Worm (Caenorhabditis elegans) whole organism, young adult: ENCODE results near the gene gtf-2E2.

Experiments used
- B0019.2 ChIP-seq: fragments of 200-800 bp; sonication (Bioruptor generic); conservative IDR thresholded peaks from 2 replicates; pipeline ENCODE4 v1.3.6; 2022; ENCODE audit warnings: missing genetic modification reagents, missing genetic modification characterization, missing compliant biosample characterization
- B0035.1 ChIP-seq: sonication (generic microtip); optimal IDR thresholded peaks from 2 replicates; lab custom pipeline; 2016; ENCODE audit warnings: missing genetic modification characterization, mild to moderate bottlenecking, missing compliant biosample characterization, missing genotype, missing genetic modification reagents
- B0336.3 ChIP-seq: fragments of 200-800 bp; sonication (Bioruptor generic); IDR thresholded peaks from 2 replicates; pipeline ENCODE4 v1.3.6; 2022; ENCODE audit warnings: missing genetic modification characterization, missing compliant biosample characterization
- C17E4.6 ChIP-seq: fragments of 200-800 bp; sonication (Bioruptor generic); IDR thresholded peaks from 2 replicates; pipeline ENCODE4 v1.3.6; 2022; ENCODE audit warnings: missing genetic modification reagents, missing genetic modification characterization, missing compliant biosample characterization
- F22D6.2 ChIP-seq: sonication (generic microtip); optimal IDR thresholded peaks from 2 replicates; lab custom pipeline; 2016; ENCODE audit warnings: mild to moderate bottlenecking, missing genetic modification characterization, missing compliant biosample characterization
- F49E8.2 ChIP-seq: sonication (generic microtip); optimal IDR thresholded peaks from 3 replicates; lab custom pipeline; 2017; ENCODE audit warnings: missing genetic modification characterization, mild to moderate bottlenecking, missing compliant biosample characterization, antibody characterized with exemption, moderate library complexity; ENCODE audit not compliant: insufficient read depth
- F57C9.4 ChIP-seq: sonication (generic microtip); optimal IDR thresholded peaks from 2 replicates; lab custom pipeline; 2017; ENCODE audit warnings: mild to moderate bottlenecking, missing genetic modification characterization, missing compliant biosample characterization
- K12H6.12 ChIP-seq: fragments of 200-800 bp; sonication (Bioruptor generic); optimal IDR thresholded peaks from 2 replicates; lab custom pipeline; 2018; ENCODE audit warnings: mild to moderate bottlenecking, missing genetic modification characterization, missing compliant biosample characterization
- T07F8.4 ChIP-seq: sonication (generic microtip); optimal IDR thresholded peaks from 2 replicates; lab custom pipeline; 2016; ENCODE audit warnings: mild to moderate bottlenecking, missing genetic modification characterization, moderate library complexity, missing compliant biosample characterization
- ama-1 ChIP-seq, 3 experiments: fragments of 150-350 bp in 1 of 3; sonication (generic microtip) in 2 of 3; optimal IDR thresholded peaks; 2 replicates each; lab custom pipeline; 2014 to 2018; ENCODE audit warnings: missing biosample characterization in 2 of 3, missing genetic modification characterization in 2 of 3, missing genetic modification reagents in 2 of 3
- aptf-2 ChIP-seq: fragments of 200-800 bp; sonication (Bioruptor generic); conservative IDR thresholded peaks from 2 replicates; pipeline ENCODE4 v1.3.6; 2022; ENCODE audit warnings: missing genetic modification reagents, missing genetic modification characterization, missing compliant biosample characterization
- atf-7 ChIP-seq: sonication (generic microtip); optimal IDR thresholded peaks from 2 replicates; lab custom pipeline; 2017; ENCODE audit warnings: mild to moderate bottlenecking, missing genetic modification characterization, missing compliant biosample characterization
- attf-3 ChIP-seq: fragments of 200-800 bp; sonication (Bioruptor generic); conservative IDR thresholded peaks from 2 replicates; pipeline ENCODE4 v1.3.6; 2022; ENCODE audit warnings: missing genetic modification reagents, missing genetic modification characterization, missing compliant biosample characterization
- ccch-3 ChIP-seq: fragments of 200-800 bp; sonication (Bioruptor generic); optimal IDR thresholded peaks from 2 replicates; lab custom pipeline; 2018; ENCODE audit warnings: mild to moderate bottlenecking, missing genetic modification characterization, missing compliant biosample characterization
- ceh-100 ChIP-seq: fragments of 200-800 bp; sonication (Bioruptor generic); IDR thresholded peaks from 2 replicates; pipeline ENCODE4 v1.3.6; 2022; ENCODE audit warnings: missing genetic modification reagents, missing genetic modification characterization, missing compliant biosample characterization
- ceh-27 ChIP-seq: fragments of 200-800 bp; sonication (Bioruptor generic); optimal IDR thresholded peaks from 2 replicates; lab custom pipeline; 2018; ENCODE audit warnings: mild to moderate bottlenecking, missing genetic modification characterization, moderate library complexity, missing compliant biosample characterization
- dpl-1 ChIP-seq: fragments of 150-350 bp; optimal IDR thresholded peaks from 2 replicates; lab custom pipeline; 2014; ENCODE audit warnings: missing biosample characterization, missing genetic modification reagents, missing genetic modification characterization
- egrh-3 ChIP-seq: fragments of 200-800 bp; sonication (Bioruptor generic); IDR thresholded peaks from 2 replicates; pipeline ENCODE4 v1.3.6; 2022; ENCODE audit warnings: missing genetic modification reagents, missing genetic modification characterization, missing compliant biosample characterization
- gei-17 ChIP-seq: fragments of 200-800 bp; sonication (Bioruptor generic); optimal IDR thresholded peaks from 2 replicates; lab custom pipeline; 2018; ENCODE audit warnings: mild to moderate bottlenecking, missing genetic modification characterization, missing compliant biosample characterization
- hlh-12 ChIP-seq: sonication (generic microtip); optimal IDR thresholded peaks from 2 replicates; lab custom pipeline; 2016; ENCODE audit warnings: missing genetic modification characterization, missing compliant biosample characterization
- hrde-1 ChIP-seq: sonication (generic microtip); optimal IDR thresholded peaks from 2 replicates; lab custom pipeline; 2016; ENCODE audit warnings: missing genetic modification characterization, mild to moderate bottlenecking, missing compliant biosample characterization, moderate library complexity, missing genotype, missing genetic modification reagents, borderline replicate concordance
- lag-1 ChIP-seq: fragments of 200-800 bp; sonication (Bioruptor generic); IDR thresholded peaks from 2 replicates; pipeline ENCODE4 v1.3.6; 2022; ENCODE audit warnings: missing genetic modification reagents, missing genetic modification characterization, missing compliant biosample characterization
- let-526 ChIP-seq: fragments of 200-800 bp; sonication (Bioruptor generic); IDR thresholded peaks from 2 replicates; pipeline ENCODE4 v1.3.6; 2022; ENCODE audit warnings: missing genetic modification reagents, missing genetic modification characterization, missing compliant biosample characterization
- let-607 ChIP-seq, 2 experiments: fragments of 200-800 bp in 1 of 2; sonication (Bioruptor generic) in 1 of 2; sonication (generic microtip) in 1 of 2; optimal IDR thresholded peaks; 2 replicates each; lab custom pipeline; 2016 to 2018; ENCODE audit warnings: mild to moderate bottlenecking in 2 of 2, missing compliant biosample characterization in 2 of 2, missing genetic modification characterization in 2 of 2, moderate library complexity in 2 of 2, missing genotype in 1 of 2
- lin-40 ChIP-seq: sonication (generic microtip); optimal IDR thresholded peaks from 2 replicates; lab custom pipeline; 2016; ENCODE audit warnings: missing genetic modification characterization, mild to moderate bottlenecking, missing compliant biosample characterization, missing genotype, missing genetic modification reagents
- madf-10 ChIP-seq: sonication (generic microtip); optimal IDR thresholded peaks from 2 replicates; lab custom pipeline; 2016; ENCODE audit warnings: mild to moderate bottlenecking, missing genetic modification characterization, missing compliant biosample characterization
- mcd-1 ChIP-seq: fragments of 200-800 bp; sonication (Bioruptor generic); IDR thresholded peaks from 2 replicates; pipeline ENCODE4 v1.3.6; 2022; ENCODE audit warnings: missing genetic modification reagents, missing genetic modification characterization, missing compliant biosample characterization
- mes-4 ChIP-seq: sonication (generic microtip); optimal IDR thresholded peaks from 2 replicates; lab custom pipeline; 2016; ENCODE audit warnings: missing genotype, missing genetic modification characterization, missing compliant biosample characterization
- nhr-120 ChIP-seq: fragments of 200-800 bp; sonication (Bioruptor generic); IDR thresholded peaks from 2 replicates; pipeline ENCODE4 v1.3.6; 2022; ENCODE audit warnings: missing genetic modification characterization, missing compliant biosample characterization
- nhr-80 ChIP-seq: sonication (generic microtip); optimal IDR thresholded peaks from 2 replicates; lab custom pipeline; 2016; ENCODE audit warnings: missing genetic modification characterization, missing compliant biosample characterization
- pha-4 ChIP-seq: fragments of 150-350 bp; sonication (generic microtip); optimal IDR thresholded peaks from 2 replicates; lab custom pipeline; 2014; ENCODE audit warnings: missing biosample characterization, missing genetic modification reagents, missing genetic modification characterization
- rcor-1 ChIP-seq: fragments of 200-800 bp; sonication (Bioruptor generic); IDR thresholded peaks from 2 replicates; pipeline ENCODE4 v1.3.6; 2022; ENCODE audit warnings: missing genetic modification reagents, missing genetic modification characterization, missing compliant biosample characterization
- rec-8 ChIP-seq, 2 experiments: sonication (generic microtip); optimal IDR thresholded peaks; 2 replicates each; lab custom pipeline; 2016; ENCODE audit warnings: mild to moderate bottlenecking in 2 of 2, missing genetic modification characterization in 2 of 2, missing genetic modification reagents in 2 of 2, missing genotype in 2 of 2, missing biosample characterization in 1 of 2, missing compliant biosample characterization in 1 of 2, moderate library complexity in 1 of 2
- snpc-1.1 ChIP-seq: sonication (generic microtip); optimal IDR thresholded peaks from 2 replicates; lab custom pipeline; 2017; ENCODE audit warnings: missing genetic modification characterization, mild to moderate bottlenecking, missing compliant biosample characterization, antibody characterized with exemption, moderate library complexity, missing genotype, missing genetic modification reagents; ENCODE audit not compliant: insufficient read depth
- snpc-3.4 ChIP-seq: sonication (generic microtip); optimal IDR thresholded peaks from 2 replicates; lab custom pipeline; 2017; ENCODE audit warnings: missing genetic modification characterization, mild to moderate bottlenecking, missing compliant biosample characterization, antibody characterized with exemption, moderate library complexity, missing genotype, missing genetic modification reagents
- tbx-9 ChIP-seq: sonication (generic microtip); optimal IDR thresholded peaks from 2 replicates; lab custom pipeline; 2016; ENCODE audit warnings: borderline replicate concordance, missing genetic modification characterization, inconsistent platforms, missing compliant biosample characterization
- zfh-2 ChIP-seq: fragments of 200-800 bp; sonication (Bioruptor generic); conservative IDR thresholded peaks from 2 replicates; pipeline ENCODE4 v1.3.6; 2022; ENCODE audit warnings: missing genetic modification reagents, missing genetic modification characterization, missing compliant biosample characterization
- zim-3 ChIP-seq: sonication (generic microtip); optimal IDR thresholded peaks from 2 replicates; lab custom pipeline; 2017; ENCODE audit warnings: mild to moderate bottlenecking, missing genetic modification characterization, moderate library complexity, missing compliant biosample characterization
- ztf-28 ChIP-seq: fragments of 200-800 bp; sonication (Bioruptor generic); IDR thresholded peaks from 2 replicates; pipeline ENCODE4 v1.3.6; 2022; ENCODE audit warnings: missing genetic modification reagents, missing genetic modification characterization, missing compliant biosample characterization
- ztf-3 ChIP-seq: fragments of 200-800 bp; sonication (Bioruptor generic); optimal IDR thresholded peaks from 2 replicates; lab custom pipeline; 2018; ENCODE audit warnings: mild to moderate bottlenecking, missing genetic modification characterization, missing compliant biosample characterization

gtf-2E2 gene

ce11 chrII:11512921-11513320 lies 29.4 kb downstream of the gtf-2E2 start:
- TF ChIP-seq zfh-2 (GFP tag; lab: Robert Waterston, UW) (no peak), rcor-1 (no peak), hlh-12 (no peak), let-607 (tag; optimal IDR thresholded peaks at IDR 0.05; lab: Kevin White, UChicago) (no peak), hrde-1 (no peak), pha-4 (tag; lab: Kevin White, UChicago) (no peak), C17E4.6 (GFP tag; lab: Robert Waterston, UW) (no peak), B0019.2 (no peak), ztf-3 (GFP tag; lab: Kevin White, UChicago) (no peak), dpl-1 (GFP tag; lab: Kevin White, UChicago) (no peak), K12H6.12 (tag; lab: Kevin White, UChicago) (no peak), mes-4 (tag; lab: Kevin White, UChicago) (no peak), nhr-120 (GFP tag; lab: Robert Waterston, UW) (no peak)
- TF ChIP-seq, all 124 proteins: peak for 0

DNA sequence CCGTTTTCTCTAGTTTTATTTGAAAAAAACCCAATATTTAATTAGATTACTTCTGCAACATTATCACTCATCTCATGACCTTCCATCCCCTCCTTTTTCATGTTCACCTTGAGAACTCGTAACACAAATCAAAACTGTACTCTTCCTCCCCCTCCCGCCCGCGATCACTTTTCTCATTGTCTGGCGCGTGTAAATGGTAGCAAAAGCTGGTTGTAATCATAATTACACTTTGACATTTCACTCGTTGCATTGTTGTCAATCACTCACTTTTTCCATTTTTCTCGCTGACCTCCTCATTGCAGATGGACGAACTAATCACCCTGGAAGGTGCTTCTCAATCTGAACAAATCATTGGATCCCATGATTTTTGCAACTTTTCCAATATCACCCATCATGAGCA lies 31.9 kb downstream of the gtf-2E2 start, which contains the start of gene npr-41:
Gene npr-41 (plus strand): TSS at position 301 of the 400 bp plus-strand sequence.
- no peak for TF ChIP-seq lin-40
- no peak for TF ChIP-seq madf-10
- no peak for TF ChIP-seq let-526 (GFP tag; lab: Robert Waterston, UW)
- TF ChIP-seq K12H6.12 (tag; lab: Kevin White, UChicago): no peak
- TF ChIP-seq ama-1 (optimal IDR thresholded peaks at IDR 0.05; lab: Kevin White, UChicago): no peak
- no peak for TF ChIP-seq ama-1 (GFP tag; optimal IDR thresholded peaks at IDR 0.05; lab: Kevin White, UChicago)
- no peak for TF ChIP-seq F22D6.2 (tag; lab: Kevin White, UChicago)
- TF ChIP-seq ccch-3 (GFP tag; lab: Kevin White, UChicago): no peak
- no peak for TF ChIP-seq atf-7 (tag; lab: Kevin White, UChicago)
- TF ChIP-seq rec-8 (tag; optimal IDR thresholded peaks at IDR 0.05; lab: Kevin White, UChicago): no peak
- TF ChIP-seq snpc-3.4 (tag; lab: Kevin White, UChicago): no peak
- no peak for TF ChIP-seq gei-17 (GFP tag; lab: Kevin White, UChicago)
- TF ChIP-seq T07F8.4 (tag; lab: Kevin White, UChicago): no peak
- TF ChIP-seq F49E8.2: no peak
- TF ChIP-seq ceh-27 (GFP tag; lab: Kevin White, UChicago): no peak

ce11 chrII:11503761-11504160 lies 38.5 kb downstream of the gtf-2E2 start:
- TF ChIP-seq lag-1 (GFP tag; lab: Robert Waterston, UW) (no peak), ceh-100 (GFP tag; lab: Robert Waterston, UW) (no peak), let-526 (GFP tag; lab: Robert Waterston, UW) (0 out of 2 replicates have a peak, but pooled peaks have one; percentile 21)

ce11 chrII:11501956-11502355 lies 40.3 kb downstream of the gtf-2E2 start:
- TF ChIP-seq egrh-3 (no peak), lag-1 (GFP tag; lab: Robert Waterston, UW) (no peak), F57C9.4 (no peak), tbx-9 (tag; lab: Kevin White, UChicago) (no peak), nhr-80 (tag; lab: Kevin White, UChicago) (no peak), snpc-1.1 (tag; lab: Kevin White, UChicago) (no peak), attf-3 (no peak), C17E4.6 (GFP tag; lab: Robert Waterston, UW) (no peak), zim-3 (tag; lab: Kevin White, UChicago) (no peak), B0035.1 (tag; lab: Kevin White, UChicago) (no peak), B0336.3 (GFP tag; lab: Robert Waterston, UW) (no peak), aptf-2 (no peak), ztf-28 (GFP tag; lab: Robert Waterston, UW) (no peak), mcd-1 (GFP tag; lab: Robert Waterston, UW) (no peak)
